Fruit fly (Drosophila melanogaster): ENCODE data around the gene Ranbp21.

Ranbp21 gene

dm6 chrX:19697255-19697877 is 45.3 kb upstream of the Ranbp21 start (continued):
- no peak for TF ChIP-seq CG9215 (GFP tag; IDR thresholded peaks at IDR 0.05)
- peak; percentile 37 for TF ChIP-seq YL-1 (GFP tag; optimal IDR thresholded peaks at IDR 0.05)
- peak; percentile 44 for TF ChIP-seq CG15696 (tag; optimal IDR thresholded peaks at IDR 0.05)
- TF ChIP-seq CG32767 (GFP tag; IDR thresholded peaks at IDR 0.05) = no peak
- TF ChIP-seq h (optimal IDR thresholded peaks at IDR 0.05) = no peak
- TF ChIP-seq CG12155 (GFP tag; optimal IDR thresholded peaks at IDR 0.05) = peak; percentile 52
- no peak for TF ChIP-seq CG5180 (GFP tag; optimal IDR thresholded peaks at IDR 0.05)
- TF ChIP-seq cg (GFP tag; optimal IDR thresholded peaks at IDR 0.05) = peak; percentile 98
- TF ChIP-seq CG2875 (GFP tag; optimal IDR thresholded peaks at IDR 0.05) = peak; percentile 18
- no peak for TF ChIP-seq lilli (GFP tag; optimal IDR thresholded peaks at IDR 0.05)
- TF ChIP-seq Gsc (GFP tag; IDR thresholded peaks at IDR 0.05) = no peak
- no peak for TF ChIP-seq CG8944 (GFP tag; optimal IDR thresholded peaks at IDR 0.05)
- peak; percentile 62 for TF ChIP-seq CG15479 (GFP tag; optimal IDR thresholded peaks at IDR 0.05)
- TF ChIP-seq Trl (optimal IDR thresholded peaks at IDR 0.05) = peak in 1 of 2 experiments; percentile 10
- no peak for TF ChIP-seq Trl (GFP tag; optimal IDR thresholded peaks at IDR 0.05)
- TF ChIP-seq Hr51 (GFP tag; optimal IDR thresholded peaks at IDR 0.05) = peak in 1 of 2 experiments; percentile 11
- peak; percentile 39 for TF ChIP-seq HLHmδ (GFP tag; optimal IDR thresholded peaks at IDR 0.05)
- no peak for TF ChIP-seq cwo (GFP tag; optimal IDR thresholded peaks at IDR 0.05)
- TF ChIP-seq kay (GFP tag; optimal IDR thresholded peaks at IDR 0.05) = peak; percentile 21
- TF ChIP-seq da (GFP tag; optimal IDR thresholded peaks at IDR 0.05) = no peak
- TF ChIP-seq sens (GFP tag) = peak; percentile 19
- TF ChIP-seq crol (GFP tag; IDR thresholded peaks at IDR 0.05) = peak; percentile 74
- TF ChIP-seq chinmo (GFP tag; IDR thresholded peaks at IDR 0.05; ENCODE audit: partially characterized antibody) = 0 out of 4 replicates have a peak, but pooled peaks have one; percentile 61
- peak; percentile 76 for TF ChIP-seq Elba2 (GFP tag; optimal IDR thresholded peaks at IDR 0.05)
- TF ChIP-seq CG11456 (GFP tag; IDR thresholded peaks at IDR 0.05) = 0 out of 3 replicates have a peak, but pooled peaks have one; percentile 22
- peak; percentile 23 for TF ChIP-seq ATbp (GFP tag; optimal IDR thresholded peaks at IDR 0.05)
- peak; percentile 45 for TF ChIP-seq sug (tag; optimal IDR thresholded peaks at IDR 0.05)
- TF ChIP-seq Eip74EF (GFP tag; optimal IDR thresholded peaks at IDR 0.05) = no peak
- no peak for TF ChIP-seq Sox100B (GFP tag; optimal IDR thresholded peaks at IDR 0.05)
- 0 out of 2 replicates have a peak, but pooled peaks have one; percentile 27 for TF ChIP-seq ranshi (GFP tag; IDR thresholded peaks at IDR 0.05)
- TF ChIP-seq onecut (GFP tag; IDR thresholded peaks at IDR 0.05) = no peak
- TF ChIP-seq dmrt11E (tag; optimal IDR thresholded peaks at IDR 0.05) = peak; percentile 18
- no peak for TF ChIP-seq CG10366 (GFP tag; IDR thresholded peaks at IDR 0.05)
- TF ChIP-seq chm (GFP tag; IDR thresholded peaks at IDR 0.05) = no peak
- peak; percentile 92 for TF ChIP-seq CG8478 (optimal IDR thresholded peaks at IDR 0.05)
- TF ChIP-seq zfh1 (GFP tag; IDR thresholded peaks at IDR 0.05) = 0 out of 3 replicates have a peak, but pooled peaks have one; percentile 27
- TF ChIP-seq jumu (GFP tag; optimal IDR thresholded peaks at IDR 0.05) = peak; percentile 24
- TF ChIP-seq nom (GFP tag; optimal IDR thresholded peaks at IDR 0.05) = peak; percentile 57
- peak; percentile 3 for TF ChIP-seq CG2712 (tag; optimal IDR thresholded peaks at IDR 0.05)
- peak; percentile 83 for TF ChIP-seq Nf-YB (GFP tag; optimal IDR thresholded peaks at IDR 0.05)
- TF ChIP-seq CG14050 (GFP tag; IDR thresholded peaks at IDR 0.05) = no peak
- no peak for TF ChIP-seq Xbp1 (GFP tag; optimal IDR thresholded peaks at IDR 0.05)
- no peak for TF ChIP-seq Ada2b (GFP tag; IDR thresholded peaks at IDR 0.05)
- TF ChIP-seq Nf-YC (tag; optimal IDR thresholded peaks at IDR 0.05) = peak; percentile 93
- TF ChIP-seq Bdp1 (GFP tag; optimal IDR thresholded peaks at IDR 0.05) = peak; percentile 11
- peak; percentile 2 for TF ChIP-seq psq (GFP tag; optimal IDR thresholded peaks at IDR 0.05)
- TF ChIP-seq CG16863 (GFP tag; optimal IDR thresholded peaks at IDR 0.05) = peak; percentile 1
- TF ChIP-seq z (GFP tag; IDR thresholded peaks at IDR 0.05) = no peak
- no peak for TF ChIP-seq Fer3 (tag; optimal IDR thresholded peaks at IDR 0.05)
- TF ChIP-seq fru (optimal IDR thresholded peaks at IDR 0.05) = peak; percentile 23
- no peak for TF ChIP-seq CG12744 (GFP tag; optimal IDR thresholded peaks at IDR 0.05)

Data from whole organism, embryonic.